Worm (Caenorhabditis elegans) whole organism, young adult: Measurements from ENCODE around the gene ckb-1.

ENCODE experiments used
- ceh-91 ChIP-seq: fragments of 200-800 bp; sonication (Bioruptor generic); IDR thresholded peaks from 2 replicates; pipeline ENCODE4 v1.3.6; 2022; ENCODE audit warnings: missing genetic modification reagents, missing genetic modification characterization, missing compliant biosample characterization
- hlh-12 ChIP-seq: sonication (generic microtip); optimal IDR thresholded peaks from 2 replicates; lab custom pipeline; 2016; ENCODE audit warnings: missing genetic modification characterization, missing compliant biosample characterization
- mes-4 ChIP-seq: sonication (generic microtip); optimal IDR thresholded peaks from 2 replicates; lab custom pipeline; 2016; ENCODE audit warnings: missing genotype, missing genetic modification characterization, missing compliant biosample characterization
- nhr-179 ChIP-seq: sonication (generic microtip); optimal IDR thresholded peaks from 2 replicates; lab custom pipeline; 2016; ENCODE audit warnings: mild to moderate bottlenecking, missing genetic modification characterization, missing compliant biosample characterization
- repo-1 ChIP-seq: sonication (generic microtip); optimal IDR thresholded peaks from 2 replicates; lab custom pipeline; 2017; ENCODE audit warnings: mild to moderate bottlenecking, missing genetic modification characterization, missing compliant biosample characterization
- snpc-4 ChIP-seq, 5 experiments: fragments of 150-350 bp in 1 of 5; sonication (generic microtip) in 4 of 5; optimal IDR thresholded peaks; 2 replicates each; lab custom pipeline; 2014 to 2018; ENCODE audit warnings: missing genetic modification characterization in 5 of 5, missing biosample characterization in 3 of 5, antibody characterized with exemption in 2 of 5, mild to moderate bottlenecking in 2 of 5, missing compliant biosample characterization in 2 of 5, missing genotype in 2 of 5, moderate library complexity in 2 of 5, missing genetic modification reagents in 1 of 5
- unc-130 ChIP-seq: sonication (generic microtip); optimal IDR thresholded peaks from 2 replicates; lab custom pipeline; 2016; ENCODE audit warnings: missing genetic modification reagents, missing genetic modification characterization, missing compliant biosample characterization
- unc-62 ChIP-seq: fragments of 150-350 bp; optimal IDR thresholded peaks from 2 replicates; lab custom pipeline; 2014; ENCODE audit warnings: missing biosample characterization, missing genetic modification reagents, missing genetic modification characterization

DNA sequence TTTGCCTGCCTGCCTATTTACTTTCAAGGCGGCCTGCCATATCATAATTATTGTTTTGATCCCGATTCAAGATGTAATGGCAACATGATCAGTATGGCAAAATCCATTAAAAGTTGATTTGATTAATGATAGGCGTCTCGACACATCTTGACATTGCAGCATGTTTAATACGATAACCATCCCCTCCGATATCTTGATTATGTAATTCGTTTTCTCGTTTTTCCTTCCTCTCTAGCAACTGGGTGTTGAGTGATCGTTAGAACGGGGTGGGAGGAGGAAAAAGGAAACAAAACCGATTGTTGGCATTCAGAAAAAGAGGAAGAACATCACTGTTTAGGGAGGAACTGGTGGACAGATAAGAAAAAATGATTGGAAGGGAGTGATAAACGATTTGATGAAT, 26.9 kb downstream of the ckb-1 start:
- TF ChIP-seq repo-1 (no peak), unc-130 (GFP tag; lab: Kevin White, UChicago) (no peak), hlh-12 (tag; lab: Kevin White, UChicago) (no peak), nhr-179 (tag; lab: Kevin White, UChicago) (no peak), unc-62 (GFP tag; lab: Kevin White, UChicago) (no peak), snpc-4 (GFP tag; optimal IDR thresholded peaks at IDR 0.05; lab: Kevin White, UChicago) (no peak), snpc-4 (tag; optimal IDR thresholded peaks at IDR 0.05; lab: Kevin White, UChicago) (no peak), ceh-91 (GFP tag; lab: Robert Waterston, UW) (no peak), mes-4 (tag; lab: Kevin White, UChicago) (no peak)
